Fruit fly (Drosophila melanogaster) whole organism, embryonic: Measurements from ENCODE around the gene CG7381.

Experiments
- Adf1 ChIP-seq: fragments of 200-800 bp; sonication (Bioruptor generic); IDR thresholded peaks from 2 replicates; pipeline ENCODE4 v1.3.6; 2022; ENCODE audit warnings: missing biosample characterization, missing genetic modification characterization
- Antp ChIP-seq: fragments of 200-800 bp; sonication (Bioruptor generic); optimal IDR thresholded peaks from 3 replicates; lab custom pipeline; 2016; ENCODE audit warnings: missing biosample characterization, missing genetic modification characterization
- Atf6 ChIP-seq: fragments of 200-800 bp; sonication (Bioruptor generic); IDR thresholded peaks from 2 replicates; pipeline ENCODE4 v1.3.6; 2022; ENCODE audit warnings: missing biosample characterization, missing genetic modification characterization
- Awh ChIP-seq: fragments of 200-800 bp; sonication (Bioruptor generic); IDR thresholded peaks from 2 replicates; pipeline ENCODE4, ENCODE4 v1.3.6; 2022; ENCODE audit warnings: missing biosample characterization, missing genetic modification characterization
- CG10274 ChIP-seq: fragments of 200-800 bp; sonication (Bioruptor generic); optimal IDR thresholded peaks from 3 replicates; lab custom pipeline; 2017; ENCODE audit warnings: missing biosample characterization, mild to moderate bottlenecking, missing genetic modification characterization
- CG11085 ChIP-seq: fragments of 200-800 bp; sonication (Bioruptor generic); IDR thresholded peaks from 2 replicates; pipeline ENCODE4 v1.3.6; 2022; ENCODE audit warnings: missing biosample characterization, missing genetic modification characterization
- CG11093 ChIP-seq: fragments of 200-800 bp; sonication (Bioruptor generic); IDR thresholded peaks from 3 replicates; pipeline ENCODE4 v1.3.6; 2022; ENCODE audit warnings: missing biosample characterization, missing genetic modification characterization
- CG11247 ChIP-seq: fragments of 200-800 bp; sonication (Bioruptor generic); IDR thresholded peaks from 2 replicates; pipeline ENCODE4 v1.3.6; 2022; ENCODE audit warnings: missing biosample characterization, missing genetic modification characterization
- CG11456 ChIP-seq: fragments of 200-800 bp; sonication (Bioruptor generic); IDR thresholded peaks from 3 replicates; pipeline ENCODE4 v1.3.6; 2022; ENCODE audit warnings: missing biosample characterization, missing genetic modification characterization
- CG11723 ChIP-seq: fragments of 200-800 bp; sonication (Bioruptor generic); optimal IDR thresholded peaks from 2 replicates; lab custom pipeline; 2017; ENCODE audit warnings: missing biosample characterization, mild to moderate bottlenecking, missing genetic modification characterization
- CG12071 ChIP-seq: fragments of 200-800 bp; sonication (Bioruptor generic); optimal IDR thresholded peaks from 3 replicates; lab custom pipeline; 2018; ENCODE audit warnings: missing biosample characterization, mild to moderate bottlenecking, missing genetic modification characterization
- CG13424 ChIP-seq: fragments of 200-800 bp; sonication (Bioruptor generic); optimal IDR thresholded peaks from 2 replicates; lab custom pipeline; 2019; ENCODE audit warnings: missing biosample characterization, mild to moderate bottlenecking, missing genetic modification characterization, moderate library complexity
- CG14050 ChIP-seq: fragments of 200-800 bp; sonication (Bioruptor generic); IDR thresholded peaks from 3 replicates; pipeline ENCODE4 v1.3.6; 2022; ENCODE audit warnings: missing biosample characterization, missing genetic modification characterization
- CG15696 ChIP-seq: fragments of 200-800 bp; sonication (Bioruptor generic); optimal IDR thresholded peaks from 2 replicates; lab custom pipeline; 2019; ENCODE audit warnings: missing biosample characterization, mild to moderate bottlenecking, missing genetic modification characterization, moderate library complexity
- CG1603 ChIP-seq: fragments of 200-800 bp; sonication (Bioruptor generic); optimal IDR thresholded peaks from 2 replicates; lab custom pipeline; 2019; ENCODE audit warnings: missing biosample characterization, mild to moderate bottlenecking, missing genetic modification characterization, moderate library complexity
- CG1647 ChIP-seq: fragments of 200-800 bp; sonication (Bioruptor generic); optimal IDR thresholded peaks from 3 replicates; lab custom pipeline; 2016; ENCODE audit warnings: missing biosample characterization, missing genetic modification characterization
- CG17186 ChIP-seq: fragments of 200-800 bp; sonication (Bioruptor generic); optimal IDR thresholded peaks from 3 replicates; lab custom pipeline; 2017; ENCODE audit warnings: missing biosample characterization, missing genetic modification reagents, missing genetic modification characterization
- CG17328 ChIP-seq: fragments of 200-800 bp; sonication (Bioruptor generic); IDR thresholded peaks from 2 replicates; pipeline ENCODE4 v1.3.6; 2022; ENCODE audit warnings: missing biosample characterization, missing genetic modification characterization
- CG32767 ChIP-seq: fragments of 200-800 bp; sonication (Bioruptor generic); IDR thresholded peaks from 2 replicates; pipeline ENCODE4 v1.3.6; 2022; ENCODE audit warnings: missing biosample characterization, missing genetic modification characterization
- CG4404 ChIP-seq: fragments of 200-800 bp; sonication (Bioruptor generic); IDR thresholded peaks from 2 replicates; pipeline ENCODE4 v1.3.6; 2022; ENCODE audit warnings: missing biosample characterization, missing genetic modification characterization
- CG7556 ChIP-seq: fragments of 200-800 bp; sonication (Bioruptor generic); optimal IDR thresholded peaks from 2 replicates; lab custom pipeline; 2017; ENCODE audit warnings: missing biosample characterization, mild to moderate bottlenecking, missing genetic modification characterization
- CG7928 ChIP-seq: fragments of 200-800 bp; sonication (Bioruptor generic); optimal IDR thresholded peaks from 2 replicates; lab custom pipeline; 2017; ENCODE audit warnings: missing biosample characterization, mild to moderate bottlenecking, missing genetic modification characterization
- CHES-1-like ChIP-seq: fragments of 200-800 bp; sonication (Bioruptor generic); optimal IDR thresholded peaks from 2 replicates; lab custom pipeline; 2016; ENCODE audit warnings: missing biosample characterization, missing genetic modification characterization
- D ChIP-seq, 2 experiments: fragments of 200-800 bp in 1 of 2; fragments of >200 bp in 1 of 2; sonication (Bioruptor generic) in 1 of 2; optimal IDR thresholded peaks; 2 replicates in 1 of 2; 3 replicates in 1 of 2; lab custom pipeline; 2017; ENCODE audit warnings: mild to moderate bottlenecking in 1 of 2, missing biosample characterization in 1 of 2, missing genetic modification characterization in 1 of 2, missing genetic modification reagents in 1 of 2
- Fer2 ChIP-seq: fragments of 200-800 bp; sonication (Bioruptor generic); optimal IDR thresholded peaks from 2 replicates; lab custom pipeline; 2018; ENCODE audit warnings: missing biosample characterization, mild to moderate bottlenecking, missing genetic modification characterization, moderate library complexity
- H15 ChIP-seq: fragments of 200-800 bp; sonication (Bioruptor generic); IDR thresholded peaks from 3 replicates; pipeline ENCODE4 v1.3.6; 2022; ENCODE audit warnings: missing biosample characterization, missing genetic modification characterization
- Hr78 ChIP-seq, 2 experiments: fragments of 200-800 bp in 1 of 2; fragments of >200 bp in 1 of 2; sonication (Bioruptor generic) in 1 of 2; optimal IDR thresholded peaks; 2 replicates each; lab custom pipeline; 2017 to 2019; ENCODE audit warnings: missing biosample characterization in 2 of 2, missing genetic modification characterization in 2 of 2, mild to moderate bottlenecking in 1 of 2, moderate library complexity in 1 of 2
- Jarid2 ChIP-seq: fragments of 200-800 bp; sonication (Bioruptor generic); optimal IDR thresholded peaks from 3 replicates; lab custom pipeline; 2017; ENCODE audit warnings: mild to moderate bottlenecking, missing biosample characterization, missing genetic modification reagents, missing genetic modification characterization
- Lhr ChIP-seq: fragments of 200-800 bp; sonication (Bioruptor generic); optimal IDR thresholded peaks from 3 replicates; lab custom pipeline; 2017; ENCODE audit warnings: mild to moderate bottlenecking, missing biosample characterization, missing genetic modification reagents, missing genetic modification characterization
- Lim3 ChIP-seq: fragments of 200-800 bp; sonication (Bioruptor generic); IDR thresholded peaks from 2 replicates; pipeline ENCODE4 v1.3.6; 2022; ENCODE audit warnings: missing biosample characterization, missing genetic modification characterization
- MBD-R2 ChIP-seq: fragments of 200-800 bp; sonication (Bioruptor generic); IDR thresholded peaks from 2 replicates; pipeline ENCODE4 v1.3.6; 2022; ENCODE audit warnings: missing biosample characterization, missing genetic modification characterization
- NC2α ChIP-seq: fragments of 200-800 bp; sonication (Bioruptor generic); optimal IDR thresholded peaks from 2 replicates; lab custom pipeline; 2016; ENCODE audit warnings: missing biosample characterization, missing genetic modification characterization
- PHDP ChIP-seq: fragments of 200-800 bp; sonication (Bioruptor generic); optimal IDR thresholded peaks from 3 replicates; lab custom pipeline; 2018; ENCODE audit warnings: missing biosample characterization, mild to moderate bottlenecking, missing genetic modification characterization, moderate library complexity
- Poxn ChIP-seq: fragments of 200-800 bp; sonication (Bioruptor generic); IDR thresholded peaks from 2 replicates; pipeline ENCODE4 v1.3.6; 2022; ENCODE audit warnings: missing biosample characterization, missing genetic modification characterization
- Ravus ChIP-seq: fragments of 200-800 bp; sonication (Bioruptor generic); IDR thresholded peaks from 2 replicates; pipeline ENCODE4 v1.3.6; 2022; ENCODE audit warnings: missing biosample characterization, missing genetic modification characterization
- TFAM ChIP-seq: fragments of 200-800 bp; sonication (Bioruptor generic); optimal IDR thresholded peaks from 2 replicates; lab custom pipeline; 2017; ENCODE audit warnings: missing biosample characterization, missing genetic modification characterization, inconsistent platforms
- aop ChIP-seq: fragments of 200-800 bp; sonication (Bioruptor generic); IDR thresholded peaks from 2 replicates; pipeline ENCODE4 v1.3.6; 2022; ENCODE audit warnings: missing biosample characterization, missing genetic modification characterization
- cg ChIP-seq: fragments of 200-800 bp; sonication (Bioruptor generic); optimal IDR thresholded peaks from 3 replicates; lab custom pipeline; 2019; ENCODE audit warnings: missing biosample characterization, mild to moderate bottlenecking, missing genetic modification characterization, moderate library complexity
- gcm ChIP-seq: fragments of 200-800 bp; sonication (Bioruptor generic); optimal IDR thresholded peaks from 2 replicates; lab custom pipeline; 2019; ENCODE audit warnings: missing biosample characterization, mild to moderate bottlenecking, missing genetic modification characterization, moderate library complexity
- gro ChIP-seq: fragments of 200-800 bp; sonication (Bioruptor generic); optimal IDR thresholded peaks from 2 replicates; lab custom pipeline; 2016; ENCODE audit warnings: missing biosample characterization, missing genetic modification characterization
- phol ChIP-seq: fragments of 200-800 bp; sonication (Bioruptor generic); optimal IDR thresholded peaks from 3 replicates; lab custom pipeline; 2018; ENCODE audit warnings: missing biosample characterization, mild to moderate bottlenecking, missing genetic modification characterization, moderate library complexity
- pita ChIP-seq: fragments of 200-800 bp; sonication (Bioruptor generic); optimal IDR thresholded peaks from 2 replicates; lab custom pipeline; 2017; ENCODE audit warnings: missing biosample characterization, mild to moderate bottlenecking, missing genetic modification characterization
- sisA ChIP-seq: fragments of 200-800 bp; sonication (Bioruptor generic); IDR thresholded peaks from 2 replicates; pipeline ENCODE4 v1.3.6; 2022; ENCODE audit warnings: missing biosample characterization, missing genetic modification characterization
- slbo ChIP-seq: fragments of 200-800 bp; sonication (Bioruptor generic); IDR thresholded peaks from 2 replicates; pipeline ENCODE4 v1.3.6; 2022; ENCODE audit warnings: missing biosample characterization, missing genetic modification characterization
- twi ChIP-seq: fragments of 200-800 bp; optimal IDR thresholded peaks from 2 replicates; lab custom pipeline; 2019; ENCODE audit warnings: missing biosample characterization, mild to moderate bottlenecking, missing genetic modification characterization, moderate library complexity
- wdn ChIP-seq: fragments of 200-800 bp; sonication (Bioruptor generic); IDR thresholded peaks from 2 replicates; pipeline ENCODE4 v1.3.6; 2022; ENCODE audit warnings: missing biosample characterization, missing genetic modification characterization
- yki ChIP-seq: fragments of >200 bp; optimal IDR thresholded peaks from 3 replicates; lab custom pipeline; 2018
- z ChIP-seq: fragments of 200-800 bp; sonication (Bioruptor generic); IDR thresholded peaks from 3 replicates; pipeline ENCODE4 v1.3.6; 2022; ENCODE audit warnings: missing biosample characterization, missing genetic modification characterization
- zen ChIP-seq: fragments of 200-800 bp; sonication (Bioruptor generic); optimal IDR thresholded peaks from 3 replicates; lab custom pipeline; 2018; ENCODE audit warnings: missing biosample characterization, mild to moderate bottlenecking, missing genetic modification characterization, moderate library complexity

Gene CG7381

DNA sequence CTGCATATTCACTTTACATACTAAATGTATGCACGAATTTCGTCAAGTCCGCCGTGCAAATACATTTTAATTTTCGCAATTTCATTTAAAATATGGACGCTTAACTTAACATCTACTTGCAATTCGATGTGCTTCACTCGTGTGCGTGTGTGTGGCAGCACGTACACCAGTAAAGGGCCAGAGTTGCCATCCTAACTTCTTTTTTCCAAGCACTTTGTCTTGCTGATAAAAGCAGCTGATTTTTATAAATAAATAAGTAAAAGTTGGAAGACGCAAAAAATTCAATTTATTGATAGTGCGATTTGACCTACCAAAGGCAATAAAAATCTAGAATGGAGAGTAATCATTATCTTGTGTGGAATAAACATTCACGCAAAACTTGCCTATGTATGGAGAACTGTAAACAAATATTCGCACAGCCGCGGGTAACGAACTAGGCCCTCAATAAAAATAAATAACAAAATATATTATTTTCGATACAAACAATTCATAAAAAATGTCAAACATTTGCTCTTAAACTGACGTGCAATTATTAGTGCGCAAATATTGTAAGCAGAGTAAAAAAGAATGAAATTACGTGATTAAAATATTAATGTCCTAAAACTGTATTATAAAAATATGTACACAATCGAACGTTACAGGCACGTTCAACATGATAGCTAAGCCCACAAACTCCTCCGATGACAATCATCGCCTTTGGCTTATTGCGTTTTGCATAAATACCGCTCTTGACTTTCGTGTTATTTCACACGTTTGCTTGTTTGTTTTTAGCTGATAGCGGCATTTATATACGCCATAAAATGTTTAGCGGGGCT, 5.1 kb upstream of the CG7381 start (continued):
- TF ChIP-seq CG10274 (GFP tag; lab: Kevin White, UChicago) (no peak), cg (peak; percentile 95), Awh (GFP tag; lab: Robert Waterston, UW) (peak; percentile 64; the same call in 1 of the 2 replicates), z (GFP tag; lab: Robert Waterston, UW) (no peak), CG11456 (GFP tag; lab: Robert Waterston, UW) (peak; percentile 15; the same call in 1 of the 3 replicates), NC2α (GFP tag; lab: Kevin White, UChicago) (no peak), PHDP (tag; lab: Kevin White, UChicago) (peak; percentile 83), Jarid2 (GFP tag; lab: Kevin White, UChicago) (no peak), CG11085 (GFP tag; lab: Robert Waterston, UW) (no peak), Adf1 (GFP tag; lab: Robert Waterston, UW) (no peak), twi (peak; percentile 15), CHES-1-like (GFP tag; lab: Kevin White, UChicago) (no peak), MBD-R2 (GFP tag; lab: Robert Waterston, UW) (0 out of 2 replicates have a peak, but pooled peaks have one; percentile 24), gcm (GFP tag; lab: Kevin White, UChicago) (peak; percentile 38), aop (GFP tag; lab: Robert Waterston, UW) (no peak), CG11247 (0 out of 2 replicates have a peak, but pooled peaks have one; percentile 46), CG11723 (GFP tag; lab: Kevin White, UChicago) (peak; percentile 52), Atf6 (GFP tag; lab: Robert Waterston, UW) (peak; percentile 74), sisA (GFP tag; lab: Robert Waterston, UW) (peak; percentile 48), phol (tag; lab: Kevin White, UChicago) (peak; percentile 71), CG17328 (GFP tag; lab: Robert Waterston, UW) (peak; percentile 57; the same call in 1 of the 2 replicates), Antp (no peak), CG7556 (GFP tag; lab: Kevin White, UChicago) (peak; percentile 75), CG15696 (tag; lab: Kevin White, UChicago) (peak; percentile 39), CG1603 (tag; lab: Kevin White, UChicago) (no peak), gro (no peak), H15 (GFP tag; lab: Robert Waterston, UW) (0 out of 3 replicates have a peak, but pooled peaks have one; percentile 30), Lim3 (GFP tag; lab: Robert Waterston, UW) (no peak), wdn (GFP tag; lab: Robert Waterston, UW) (peak; percentile 53; the same call in 1 of the 2 replicates), CG32767 (GFP tag; lab: Robert Waterston, UW) (peak; percentile 39; the same call in 1 of the 2 replicates), CG4404 (GFP tag; lab: Robert Waterston, UW) (no peak), Hr78 (GFP tag; optimal IDR thresholded peaks at IDR 0.05; lab: Kevin White, UChicago) (no peak), slbo (peak; percentile 73), Ravus (no peak; the same call in 1 of the 2 replicates), yki (lab: Kevin White, UChicago) (no peak), CG17186 (no peak), pita (GFP tag; lab: Kevin White, UChicago) (no peak), Fer2 (tag; lab: Kevin White, UChicago) (peak; percentile 5), Lhr (GFP tag; lab: Kevin White, UChicago) (peak; percentile 37), Poxn (GFP tag; lab: Robert Waterston, UW) (0 out of 2 replicates have a peak, but pooled peaks have one; percentile 6), TFAM (GFP tag; lab: Kevin White, UChicago) (no peak), zen (peak; percentile 30), CG14050 (GFP tag; lab: Robert Waterston, UW) (peak; percentile 48; the same call in 1 of the 3 replicates), CG7928 (peak; percentile 20), CG1647 (no peak), CG12071 (peak; percentile 36), CG11093 (GFP tag; lab: Robert Waterston, UW) (no peak), D (optimal IDR thresholded peaks at IDR 0.05; lab: Kevin White, UChicago) (no peak), D (GFP tag; optimal IDR thresholded peaks at IDR 0.05; lab: Kevin White, UChicago) (peak; percentile 31), CG13424 (peak; percentile 73)
